Fruit fly (Drosophila melanogaster) whole organism, wandering third instar larva: ENCODE data around the gene CG8206.

Experiments
- Abd-B ChIP-seq: fragments of >200 bp; optimal IDR thresholded peaks from 2 replicates; lab custom pipeline; 2017; ENCODE audit warnings: missing biosample characterization, missing genetic modification characterization
- CG9705 ChIP-seq: fragments of 200-800 bp; sonication (Bioruptor generic); optimal IDR thresholded peaks from 2 replicates; lab custom pipeline; 2018; ENCODE audit warnings: missing biosample characterization, mild to moderate bottlenecking, missing genetic modification characterization
- Dif ChIP-seq: fragments of 200-275, 200-300 bp; sonication (Bioruptor generic); optimal IDR thresholded peaks from 2 replicates; lab custom pipeline; 2018; ENCODE audit warnings: missing biosample characterization, missing genetic modification characterization; ENCODE audit not compliant: partially characterized antibody
- Hr78 ChIP-seq: fragments of >200 bp; optimal IDR thresholded peaks from 2 replicates; lab custom pipeline; 2017; ENCODE audit warnings: missing biosample characterization, missing genetic modification characterization
- Mio ChIP-seq: sonication (Bioruptor generic); optimal IDR thresholded peaks from 2 replicates; lab custom pipeline; 2016; ENCODE audit warnings: missing biosample characterization, missing genetic modification characterization
- brk ChIP-seq: fragments of 200-800 bp; sonication (Bioruptor generic); optimal IDR thresholded peaks from 2 replicates; lab custom pipeline; 2016; ENCODE audit warnings: missing biosample characterization, mild to moderate bottlenecking, missing genetic modification characterization
- ey ChIP-seq: fragments of 200-800 bp; sonication (Bioruptor generic); optimal IDR thresholded peaks from 2 replicates; lab custom pipeline; 2016; ENCODE audit warnings: missing biosample characterization, missing genetic modification characterization
- h ChIP-seq: fragments of 200-800 bp; sonication (Bioruptor generic); optimal IDR thresholded peaks from 3 replicates; lab custom pipeline; 2016; ENCODE audit warnings: missing biosample characterization, mild to moderate bottlenecking, missing genetic modification characterization
- psq ChIP-seq: fragments of 200-800 bp; sonication (Bioruptor generic); optimal IDR thresholded peaks from 3 replicates; lab custom pipeline; 2017; ENCODE audit warnings: missing biosample characterization, mild to moderate bottlenecking, missing genetic modification characterization, moderate library complexity
- rgr ChIP-seq: fragments of 200-800 bp; sonication (Bioruptor generic); optimal IDR thresholded peaks from 3 replicates; lab custom pipeline; 2016; ENCODE audit warnings: missing biosample characterization, mild to moderate bottlenecking, missing genetic modification characterization
- woc ChIP-seq: sonication (Bioruptor generic); optimal IDR thresholded peaks from 2 replicates; lab custom pipeline; 2016; ENCODE audit warnings: missing biosample characterization, mild to moderate bottlenecking, missing genetic modification characterization

DNA sequence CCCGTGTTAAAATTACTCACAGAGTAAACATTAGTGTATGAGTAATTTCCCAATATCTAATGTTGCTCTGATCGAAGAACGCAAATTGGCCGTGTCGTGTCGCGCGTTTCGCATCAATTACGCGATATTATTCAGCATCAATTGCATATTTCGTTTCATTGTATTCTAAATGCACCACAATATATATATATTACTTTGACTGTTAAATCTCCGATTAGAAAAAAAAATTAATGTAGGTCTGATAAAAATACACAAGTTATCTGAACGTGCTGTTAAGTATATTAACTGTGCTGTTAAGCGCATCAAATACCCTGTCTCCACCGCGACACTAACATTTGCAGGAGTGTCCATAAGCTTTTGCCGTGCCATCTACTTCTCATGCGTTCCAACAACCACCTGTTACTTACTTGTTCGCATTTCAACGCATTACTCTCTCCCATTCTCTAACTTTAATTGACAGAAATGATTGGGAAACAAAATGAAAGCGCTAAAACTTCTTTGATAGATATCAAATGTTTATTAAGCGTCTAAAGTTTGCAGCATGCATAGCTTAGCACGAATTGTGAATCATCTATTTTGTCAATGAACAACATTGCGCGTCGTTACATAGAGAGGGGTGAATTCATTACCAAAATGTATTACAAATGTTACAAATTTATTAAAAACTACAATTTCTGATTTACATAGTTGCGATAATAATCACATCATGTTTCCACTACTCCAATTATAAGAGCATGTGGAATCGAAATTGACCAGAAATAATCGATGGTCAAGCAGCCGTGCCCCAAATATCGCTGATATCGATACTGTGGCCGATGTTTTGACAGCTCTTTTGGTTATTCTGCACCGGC is 21.6 kb downstream of the CG8206 start, which contains the start of the genes Graf and mRpL3:
- TF ChIP-seq Hr78 = peak; percentile 74
- TF ChIP-seq h (GFP tag; lab: Kevin White, UChicago) = no peak
- no peak for TF ChIP-seq CG9705 (GFP tag; lab: Kevin White, UChicago)
- TF ChIP-seq woc (GFP tag; lab: Kevin White, UChicago) = peak; percentile 71
- no peak for TF ChIP-seq psq
- TF ChIP-seq Mio = no peak
- no peak for TF ChIP-seq rgr (GFP tag; lab: Kevin White, UChicago)
- no peak for TF ChIP-seq Dif (GFP tag; lab: Kevin White, UChicago)
- TF ChIP-seq brk (GFP tag; lab: Kevin White, UChicago) = no peak
- no peak for TF ChIP-seq ey
- no peak for TF ChIP-seq Abd-B (GFP tag; lab: Kevin White, UChicago)
